Worm (Caenorhabditis elegans): Measurements from ENCODE around the gene fip-1.

The fip-1 gene

ce11 chrIII:8621982-8622381 lies 17.6 kb upstream of the fip-1 start:
- no peak for TF ChIP-seq aptf-2 (GFP tag; conservative IDR thresholded peaks at IDR 0.05)
- no peak for TF ChIP-seq unc-130 (GFP tag; optimal IDR thresholded peaks at IDR 0.05)
- no peak for TF ChIP-seq pha-4 (tag; optimal IDR thresholded peaks at IDR 0.05)
- TF ChIP-seq F49E8.2 (tag; optimal IDR thresholded peaks at IDR 0.05; ENCODE audit: insufficient read depth), result no peak
- TF ChIP-seq madf-8 (GFP tag; conservative IDR thresholded peaks at IDR 0.05), result no peak
- TF ChIP-seq C06A6.2 (GFP tag; conservative IDR thresholded peaks at IDR 0.05), result no peak
- TF ChIP-seq unc-62 (GFP tag; optimal IDR thresholded peaks at IDR 0.05), result no peak
- no peak for TF ChIP-seq aptf-3 (GFP tag; IDR thresholded peaks at IDR 0.05)
- TF ChIP-seq gei-17 (GFP tag; optimal IDR thresholded peaks at IDR 0.05), result no peak
- TF ChIP-seq attf-6 (GFP tag; IDR thresholded peaks at IDR 0.05), result no peak
- TF ChIP-seq lin-35 (GFP tag; optimal IDR thresholded peaks at IDR 0.05), result no peak
- no peak for TF ChIP-seq nhr-120 (GFP tag; IDR thresholded peaks at IDR 0.05)
- TF ChIP-seq mcd-1 (GFP tag; IDR thresholded peaks at IDR 0.05), result no peak
- no peak for TF ChIP-seq let-607 (tag; optimal IDR thresholded peaks at IDR 0.05)
- TF ChIP-seq hlh-12 (tag; optimal IDR thresholded peaks at IDR 0.05), result no peak

DNA sequence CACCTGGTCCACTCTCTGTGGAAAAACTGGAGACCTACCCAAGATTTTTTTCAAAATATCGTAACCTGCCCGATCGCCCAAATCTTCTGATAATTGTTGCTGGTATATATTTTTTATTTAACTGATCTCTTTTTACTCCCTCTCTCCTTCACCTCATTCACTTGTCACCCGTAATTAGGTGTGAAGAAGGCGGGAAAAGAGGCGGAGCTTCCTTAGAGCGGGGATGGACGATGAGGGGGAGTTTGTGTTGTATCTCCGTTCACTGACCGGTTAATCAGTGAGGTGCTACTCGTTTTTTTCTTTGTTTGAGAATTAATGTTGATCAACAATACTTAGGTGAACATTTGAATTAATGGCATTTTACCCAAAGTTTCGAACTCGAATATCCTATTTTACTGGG lies 17.1 kb upstream of the fip-1 start, which contains the start of gene ceh-16:
Gene ceh-16, plus strand, starts transcription at position 301 of the 400 bp plus-strand sequence.
- TF ChIP-seq snpc-3.4 (tag; optimal IDR thresholded peaks at IDR 0.05) (no peak), ccch-3 (GFP tag; optimal IDR thresholded peaks at IDR 0.05) (no peak), K12H6.12 (tag; optimal IDR thresholded peaks at IDR 0.05) (no peak), lin-26 (GFP tag; IDR thresholded peaks at IDR 0.05) (no peak), F37B4.10 (GFP tag; IDR thresholded peaks at IDR 0.05) (no peak)

ce11 chrIII:8625125-8625524 lies 14.4 kb upstream of the fip-1 start:
- TF ChIP-seq hsf-1 (GFP tag; IDR thresholded peaks at IDR 0.05) (no peak), zfh-2 (GFP tag; conservative IDR thresholded peaks at IDR 0.05) (no peak), ztf-28 (GFP tag; IDR thresholded peaks at IDR 0.05) (no peak), efl-1 (GFP tag; optimal IDR thresholded peaks at IDR 0.05) (no peak), Y67H2A.10 (GFP tag; conservative IDR thresholded peaks at IDR 0.05) (no peak), snpc-3.4 (tag; optimal IDR thresholded peaks at IDR 0.05) (no peak), zim-3 (tag; optimal IDR thresholded peaks at IDR 0.05) (no peak)

DNA sequence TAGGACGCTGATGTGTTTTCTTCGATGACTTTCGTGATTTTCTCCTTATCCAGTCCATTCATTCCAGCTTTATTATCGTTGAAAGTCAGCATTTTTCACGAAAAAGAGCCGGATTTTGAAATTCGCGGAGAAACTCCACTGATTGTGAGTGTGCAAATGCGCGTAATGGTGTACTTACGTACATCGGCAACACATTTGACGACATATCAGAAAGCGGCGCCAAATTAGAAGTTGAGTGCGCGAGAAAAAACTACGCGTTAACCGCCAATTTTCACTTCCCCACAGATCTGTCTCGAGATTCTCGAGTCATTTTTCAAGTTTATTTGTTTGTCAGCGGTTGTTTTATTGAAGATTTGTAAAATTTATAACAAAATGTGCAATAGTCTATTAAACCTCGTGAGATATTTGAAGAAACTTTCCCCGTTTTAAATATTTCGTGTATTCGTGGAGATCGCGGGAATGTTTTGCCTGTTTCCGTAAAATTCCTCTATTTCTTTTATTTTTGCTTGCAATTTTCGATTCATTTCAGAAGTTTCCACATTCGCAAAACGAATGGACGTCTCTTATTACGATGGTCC lies 11.1 kb upstream of the fip-1 start, which contains the start of the genes polk-1 and gpr-1:
Gene polk-1, minus strand, starts transcription at position 186 of the 578 bp plus-strand sequence.
Gene gpr-1, plus strand, starts transcription at position 528 of the 578 bp plus-strand sequence.
- TF ChIP-seq snpc-4 (GFP tag; optimal IDR thresholded peaks at IDR 0.05) (no peak), snpc-4 (tag; optimal IDR thresholded peaks at IDR 0.05) (no peak), ekl-4 (GFP tag; IDR thresholded peaks at IDR 0.05) (0 out of 2 replicates have a peak, but pooled peaks have one; percentile 16), Y53G8AR.9 (GFP tag; conservative IDR thresholded peaks at IDR 0.05) (no peak), B0336.3 (GFP tag; IDR thresholded peaks at IDR 0.05) (no peak), ztf-6 (GFP tag; IDR thresholded peaks at IDR 0.05) (no peak), ceh-91 (GFP tag; IDR thresholded peaks at IDR 0.05) (peak; percentile 74), let-607 (tag; optimal IDR thresholded peaks at IDR 0.05) (no peak), sptf-2 (GFP tag; optimal IDR thresholded peaks at IDR 0.05) (no peak), fkh-3 (tag; optimal IDR thresholded peaks at IDR 0.05) (no peak), zim-3 (tag; optimal IDR thresholded peaks at IDR 0.05) (no peak), attf-3 (GFP tag; conservative IDR thresholded peaks at IDR 0.05) (peak; percentile 53; the same call in 1 of the 2 replicates), nfya-1 (tag; optimal IDR thresholded peaks at IDR 0.05; ENCODE audit: borderline replicate concordance, insufficient read depth) (no peak), snpc-3.4 (tag; optimal IDR thresholded peaks at IDR 0.05) (peak; percentile 63), F57C9.4 (tag; optimal IDR thresholded peaks at IDR 0.05) (no peak), ets-4 (GFP tag; optimal IDR thresholded peaks at IDR 0.05) (no peak), madf-6 (GFP tag; IDR thresholded peaks at IDR 0.05) (peak; percentile 95), F33H1.4 (GFP tag; IDR thresholded peaks at IDR 0.05) (peak; percentile 69), hlh-12 (tag; optimal IDR thresholded peaks at IDR 0.05) (no peak), sdz-38 (tag; optimal IDR thresholded peaks at IDR 0.05) (no peak), tlf-1 (GFP tag; optimal IDR thresholded peaks at IDR 0.05) (no peak), D2030.7 (GFP tag; IDR thresholded peaks at IDR 0.05) (peak; percentile 76), aptf-3 (GFP tag; IDR thresholded peaks at IDR 0.05) (no peak)

Measured in whole organism, young adult.